Worm (Caenorhabditis elegans) whole organism, mixed stage, embryonic: ENCODE measurements around the gene fbxb-78.

ENCODE experiments used
- M03D4.4 ChIP-seq: sonication (generic microtip); optimal IDR thresholded peaks from 2 replicates; lab custom pipeline; 2017; ENCODE audit warnings: mild to moderate bottlenecking, missing genetic modification characterization, missing compliant biosample characterization
- bed-3 ChIP-seq: fragments of 200-800 bp; sonication (Bioruptor generic); optimal IDR thresholded peaks from 3 replicates; lab custom pipeline; 2018; ENCODE audit warnings: mild to moderate bottlenecking, missing genetic modification characterization, moderate library complexity, missing compliant biosample characterization
- blmp-1 ChIP-seq: fragments of 150-350 bp; optimal IDR thresholded peaks from 2 replicates; lab custom pipeline; 2014; ENCODE audit warnings: missing biosample characterization, missing genetic modification characterization
- ceh-39 ChIP-seq: fragments of 150-350 bp; optimal IDR thresholded peaks from 2 replicates; lab custom pipeline; 2014; ENCODE audit warnings: missing biosample characterization, missing genetic modification characterization
- ceh-43 ChIP-seq: fragments of 200-800 bp; sonication (Bioruptor generic); optimal IDR thresholded peaks from 2 replicates; lab custom pipeline; 2018; ENCODE audit warnings: mild to moderate bottlenecking, missing genetic modification characterization, moderate library complexity, missing compliant biosample characterization
- ceh-83 ChIP-seq: fragments of 200-800 bp; sonication (Bioruptor generic); optimal IDR thresholded peaks from 2 replicates; lab custom pipeline; 2018; ENCODE audit warnings: mild to moderate bottlenecking, missing genetic modification characterization, missing compliant biosample characterization
- ces-1 ChIP-seq: fragments of 150-350 bp; optimal IDR thresholded peaks from 2 replicates; lab custom pipeline; 2014; ENCODE audit warnings: missing biosample characterization, missing genetic modification reagents, missing genetic modification characterization
- cnd-1 ChIP-seq: fragments of 200-800 bp; sonication (Bioruptor generic); optimal IDR thresholded peaks from 2 replicates; lab custom pipeline; 2018; ENCODE audit warnings: mild to moderate bottlenecking, missing genetic modification characterization, missing compliant biosample characterization
- drap-1 ChIP-seq: fragments of 200-800 bp; sonication (Bioruptor generic); optimal IDR thresholded peaks from 3 replicates; lab custom pipeline; 2018; ENCODE audit warnings: mild to moderate bottlenecking, missing genetic modification characterization, missing compliant biosample characterization
- elt-1 ChIP-seq: sonication (generic microtip); optimal IDR thresholded peaks from 2 replicates; lab custom pipeline; 2017; ENCODE audit warnings: missing genetic modification characterization, mild to moderate bottlenecking, missing compliant biosample characterization, antibody characterized with exemption, moderate library complexity, borderline replicate concordance; ENCODE audit not compliant: insufficient read depth
- elt-3 ChIP-seq: fragments of 150-350 bp; optimal IDR thresholded peaks from 2 replicates; lab custom pipeline; 2014; ENCODE audit warnings: missing biosample characterization, missing genetic modification characterization
- flh-1 ChIP-seq: fragments of 200-800 bp; sonication (Bioruptor generic); optimal IDR thresholded peaks from 2 replicates; lab custom pipeline; 2018; ENCODE audit warnings: mild to moderate bottlenecking, missing genetic modification characterization, moderate library complexity, missing compliant biosample characterization
- ham-2 ChIP-seq: fragments of 200-800 bp; sonication (Bioruptor generic); optimal IDR thresholded peaks from 2 replicates; lab custom pipeline; 2018; ENCODE audit warnings: mild to moderate bottlenecking, missing genetic modification characterization, missing compliant biosample characterization
- hlh-1 ChIP-seq: fragments of 150-350 bp; optimal IDR thresholded peaks from 2 replicates; lab custom pipeline; 2014; ENCODE audit warnings: missing biosample characterization, missing genetic modification reagents, missing genetic modification characterization
- lin-13 ChIP-seq: fragments of 150-350 bp; optimal IDR thresholded peaks from 2 replicates; lab custom pipeline; 2014; ENCODE audit warnings: missing biosample characterization, missing genetic modification characterization
- lin-32 ChIP-seq: fragments of 200-800 bp; sonication (Bioruptor generic); optimal IDR thresholded peaks from 2 replicates; lab custom pipeline; 2018; ENCODE audit warnings: mild to moderate bottlenecking, missing genetic modification characterization, missing compliant biosample characterization
- lsy-2 ChIP-seq: fragments of 150-350 bp; optimal IDR thresholded peaks from 2 replicates; lab custom pipeline; 2014; ENCODE audit warnings: missing biosample characterization, missing genetic modification characterization
- mab-5 ChIP-seq: fragments of 150-350 bp; optimal IDR thresholded peaks from 2 replicates; lab custom pipeline; 2014; ENCODE audit warnings: missing biosample characterization, missing genetic modification characterization
- mep-1 ChIP-seq: fragments of 150-350 bp; optimal IDR thresholded peaks from 2 replicates; lab custom pipeline; 2017; ENCODE audit warnings: missing biosample characterization, missing genetic modification reagents, missing genetic modification characterization, inconsistent platforms
- mls-2 ChIP-seq: sonication (generic microtip); optimal IDR thresholded peaks from 2 replicates; lab custom pipeline; 2016; ENCODE audit warnings: mild to moderate bottlenecking, missing genetic modification characterization, moderate library complexity, missing compliant biosample characterization
- nhr-12 ChIP-seq: fragments of 150-350 bp; optimal IDR thresholded peaks from 2 replicates; lab custom pipeline; 2014; ENCODE audit warnings: missing biosample characterization, missing genetic modification characterization
- nhr-2 ChIP-seq: fragments of 150-350 bp; optimal IDR thresholded peaks from 2 replicates; lab custom pipeline; 2014; ENCODE audit warnings: missing biosample characterization, missing genetic modification characterization
- nhr-237 ChIP-seq: fragments of 150-350 bp; optimal IDR thresholded peaks from 2 replicates; lab custom pipeline; 2014; ENCODE audit warnings: missing biosample characterization, missing genetic modification characterization
- nhr-28 ChIP-seq: fragments of 150-350 bp; optimal IDR thresholded peaks from 2 replicates; lab custom pipeline; 2014; ENCODE audit warnings: missing biosample characterization, missing genetic modification characterization
- nhr-76 ChIP-seq: sonication (generic microtip); optimal IDR thresholded peaks from 2 replicates; lab custom pipeline; 2017; ENCODE audit warnings: missing biosample characterization, missing genetic modification characterization
- pha-4 ChIP-seq: fragments of 150-350 bp; optimal IDR thresholded peaks from 2 replicates; lab custom pipeline; 2018; ENCODE audit warnings: missing biosample characterization, missing genetic modification reagents, missing genetic modification characterization
- sem-2 ChIP-seq: fragments of 200-800 bp; sonication (Bioruptor generic); optimal IDR thresholded peaks from 2 replicates; lab custom pipeline; 2018; ENCODE audit warnings: mild to moderate bottlenecking, missing genetic modification characterization, missing compliant biosample characterization
- snpc-4 ChIP-seq: fragments of 150-350 bp; optimal IDR thresholded peaks from 2 replicates; lab custom pipeline; 2014; ENCODE audit warnings: missing biosample characterization, missing genetic modification characterization
- sptf-1 ChIP-seq: sonication (generic microtip); optimal IDR thresholded peaks from 2 replicates; lab custom pipeline; 2017; ENCODE audit warnings: mild to moderate bottlenecking, missing genetic modification characterization, moderate library complexity, missing compliant biosample characterization
- tbx-8 ChIP-seq: fragments of 200-800 bp; sonication (Bioruptor generic); optimal IDR thresholded peaks from 2 replicates; lab custom pipeline; 2018; ENCODE audit warnings: mild to moderate bottlenecking, missing genetic modification characterization, moderate library complexity, missing compliant biosample characterization
- unc-120 ChIP-seq: sonication (generic microtip); optimal IDR thresholded peaks from 2 replicates; lab custom pipeline; 2017; ENCODE audit warnings: missing genetic modification characterization, missing compliant biosample characterization; ENCODE audit not compliant: poor library complexity, severe bottlenecking
- unc-39 ChIP-seq: fragments of 150-350 bp; optimal IDR thresholded peaks from 2 replicates; lab custom pipeline; 2014; ENCODE audit warnings: missing biosample characterization, missing genetic modification characterization
- unc-62 ChIP-seq: fragments of 150-350 bp; optimal IDR thresholded peaks from 2 replicates; lab custom pipeline; 2014; ENCODE audit warnings: missing biosample characterization, missing genetic modification reagents, missing genetic modification characterization
- zip-8 ChIP-seq: fragments of 150-350 bp; optimal IDR thresholded peaks from 2 replicates; lab custom pipeline; 2014; ENCODE audit warnings: missing biosample characterization, missing genetic modification characterization
- ztf-11 ChIP-seq: fragments of 150-350 bp; optimal IDR thresholded peaks from 2 replicates; lab custom pipeline; 2014; ENCODE audit warnings: missing biosample characterization, missing genetic modification characterization

fbxb-78 gene

DNA sequence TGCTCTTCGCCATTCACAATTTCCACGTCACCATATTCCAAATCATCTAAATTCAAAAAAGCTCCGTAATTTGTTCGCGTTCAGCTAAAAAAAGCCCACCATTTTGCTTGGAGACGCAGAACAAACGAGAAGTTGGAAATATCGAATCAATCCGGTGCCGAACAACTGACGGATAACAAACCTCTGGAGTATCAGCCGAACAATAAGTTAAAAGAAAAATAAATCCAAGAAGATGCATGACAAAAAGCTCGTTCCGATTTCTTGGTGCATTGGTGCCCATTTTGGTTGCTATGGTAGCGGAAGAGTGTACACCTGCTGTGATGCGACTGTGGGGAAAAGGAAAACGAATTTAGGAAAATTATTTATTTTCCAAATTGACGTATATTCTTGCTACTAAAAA lies 10.2 kb downstream of the fbxb-78 start, which contains the start of gene tctn-1:
tctn-1 (minus strand) TSS at position 280 of the 400 bp plus-strand sequence.
- TF ChIP-seq hlh-1 (tag; lab: Kevin White, UChicago) (peak; percentile 30), ham-2 (GFP tag; lab: Kevin White, UChicago) (no peak)

DNA sequence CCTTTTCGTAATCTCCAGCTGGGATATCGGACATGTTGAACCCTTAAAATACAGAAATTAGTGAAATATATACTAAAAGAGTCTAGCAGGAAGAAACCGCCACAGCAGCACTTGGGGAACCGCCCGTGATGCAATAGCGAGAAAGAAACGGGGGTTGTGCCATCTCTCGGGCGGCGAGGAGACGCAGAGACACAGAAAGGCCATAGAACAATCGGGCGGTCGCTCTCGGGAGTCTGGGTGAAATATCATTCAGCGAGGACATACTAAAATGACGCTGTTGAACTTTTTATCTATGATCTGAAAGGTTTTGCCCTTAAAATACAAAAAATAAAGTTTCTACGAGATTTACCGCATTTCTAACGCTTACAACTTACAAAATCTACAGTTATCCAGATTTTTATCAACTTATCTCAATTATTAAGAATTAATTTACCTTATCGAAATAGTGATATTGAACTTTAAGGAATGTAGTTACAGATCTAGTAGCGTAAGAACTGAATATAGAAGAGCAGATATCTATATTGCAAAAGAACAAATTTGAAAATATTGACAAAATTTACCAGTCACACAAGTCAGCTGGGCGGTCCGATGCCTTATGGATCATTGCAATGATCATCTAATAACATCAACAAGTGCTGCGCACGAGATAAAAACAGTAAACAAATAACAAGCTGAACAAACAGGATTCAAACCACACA lies 11.2 kb downstream of the fbxb-78 start, which contains the start of gene cyc-2.1:
cyc-2.1 (minus strand) TSS at position 605 of the 698 bp plus-strand sequence.
- no peak for TF ChIP-seq nhr-76 (tag; lab: Kevin White, UChicago)
- TF ChIP-seq ces-1 (GFP tag; lab: Kevin White, UChicago), result peak; percentile 22
- no peak for TF ChIP-seq ceh-43 (GFP tag; lab: Kevin White, UChicago)
- TF ChIP-seq flh-1, result peak; percentile 4
- TF ChIP-seq nhr-2 (tag; lab: Kevin White, UChicago), result no peak
- no peak for TF ChIP-seq snpc-4 (tag; lab: Kevin White, UChicago)
- peak; percentile 31 for TF ChIP-seq M03D4.4 (tag; lab: Kevin White, UChicago)
- TF ChIP-seq zip-8, result peak; percentile 30
- peak; percentile 6 for TF ChIP-seq nhr-237 (tag; lab: Kevin White, UChicago)
- TF ChIP-seq pha-4 (tag; lab: Kevin White, UChicago), result peak; percentile 22
- TF ChIP-seq blmp-1 (tag; lab: Kevin White, UChicago), result no peak
- no peak for TF ChIP-seq lin-13
- no peak for TF ChIP-seq lin-32 (GFP tag; lab: Kevin White, UChicago)
- TF ChIP-seq elt-3 (tag; lab: Kevin White, UChicago), result no peak
- TF ChIP-seq mls-2 (tag; lab: Kevin White, UChicago), result no peak
- no peak for TF ChIP-seq elt-1 (tag; lab: Kevin White, UChicago)
- TF ChIP-seq cnd-1 (tag; lab: Kevin White, UChicago), result no peak
- peak; percentile 58 for TF ChIP-seq sptf-1 (tag; lab: Kevin White, UChicago)
- peak; percentile 55 for TF ChIP-seq mep-1
- no peak for TF ChIP-seq hlh-1 (tag; lab: Kevin White, UChicago)
- no peak for TF ChIP-seq ceh-83 (GFP tag; lab: Kevin White, UChicago)
- no peak for TF ChIP-seq unc-39 (tag; lab: Kevin White, UChicago)
- TF ChIP-seq nhr-28 (tag; lab: Kevin White, UChicago), result no peak
- no peak for TF ChIP-seq nhr-12 (tag; lab: Kevin White, UChicago)
- TF ChIP-seq lsy-2 (tag; lab: Kevin White, UChicago), result peak; percentile 76
- TF ChIP-seq drap-1 (GFP tag; lab: Kevin White, UChicago), result peak; percentile 33

DNA sequence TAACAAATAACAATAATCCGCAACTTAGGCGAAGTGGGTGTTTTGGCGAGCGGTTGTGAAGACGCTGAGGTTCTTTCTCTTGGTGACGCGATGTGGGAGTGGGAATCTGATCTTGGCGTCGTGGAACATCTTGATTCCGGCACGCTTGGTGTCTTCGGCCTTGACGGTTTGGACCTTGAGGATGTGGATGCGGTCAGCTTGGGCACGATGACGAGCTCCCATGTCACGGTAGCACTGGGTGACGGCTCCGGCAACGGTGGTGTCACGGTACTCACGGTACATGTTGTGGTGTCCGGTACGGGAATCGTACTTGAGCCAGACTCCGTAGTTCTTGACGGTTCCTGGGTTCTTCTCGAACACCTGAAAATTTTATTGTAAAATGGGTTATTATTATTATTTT lies 11.8 kb downstream of the fbxb-78 start:
- TF ChIP-seq snpc-4 (tag; lab: Kevin White, UChicago) (no peak), unc-120 (no peak), unc-62 (GFP tag; lab: Kevin White, UChicago) (no peak), lin-32 (GFP tag; lab: Kevin White, UChicago) (no peak), ztf-11 (tag; lab: Kevin White, UChicago) (no peak), sptf-1 (tag; lab: Kevin White, UChicago) (no peak), cnd-1 (tag; lab: Kevin White, UChicago) (no peak), flh-1 (no peak), hlh-1 (tag; lab: Kevin White, UChicago) (no peak), lin-13 (no peak), nhr-237 (tag; lab: Kevin White, UChicago) (no peak), mls-2 (tag; lab: Kevin White, UChicago) (no peak), blmp-1 (tag; lab: Kevin White, UChicago) (no peak), tbx-8 (no peak)

DNA sequence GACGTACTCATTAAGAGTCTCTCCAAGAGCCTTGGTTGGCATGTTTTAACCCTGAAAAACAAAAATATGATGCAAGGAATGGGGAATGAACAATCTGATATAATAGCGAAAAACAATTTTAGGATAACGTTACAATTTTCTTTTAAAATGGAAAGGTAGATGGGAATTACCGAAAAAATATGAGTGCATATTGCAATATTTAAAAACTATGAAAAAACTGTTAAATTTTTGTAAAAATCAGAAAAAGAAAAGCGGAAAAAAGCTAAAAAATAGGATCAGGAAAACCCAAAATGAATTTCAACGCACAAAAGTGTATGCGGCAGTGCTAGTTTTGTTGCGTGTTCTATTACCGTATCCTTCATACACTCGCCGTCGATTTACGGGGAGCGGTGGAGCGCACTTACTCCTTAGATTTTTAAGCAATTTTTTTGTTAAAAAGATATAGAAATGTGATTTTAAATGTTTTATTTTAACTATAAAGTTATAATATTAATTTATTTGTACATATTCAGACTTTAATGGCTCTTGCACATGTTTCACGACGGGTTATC lies 12.4 kb downstream of the fbxb-78 start, which contains the start of the genes rpl-20 and Y17G9B.5:
rpl-20 (minus strand) TSS at position 51 of the 551 bp plus-strand sequence.
Y17G9B.5 (plus strand) TSS at position 513 of the 551 bp plus-strand sequence.
- TF ChIP-seq flh-1 (no peak), M03D4.4 (tag; lab: Kevin White, UChicago) (peak; percentile 94), lin-13 (peak; percentile 100), ztf-11 (tag; lab: Kevin White, UChicago) (peak; percentile 84), zip-8 (no peak), unc-120 (peak; percentile 86), drap-1 (GFP tag; lab: Kevin White, UChicago) (peak; percentile 93), mls-2 (tag; lab: Kevin White, UChicago) (peak; percentile 91), unc-62 (GFP tag; lab: Kevin White, UChicago) (peak; percentile 87), bed-3 (GFP tag; lab: Kevin White, UChicago) (peak; percentile 66), hlh-1 (tag; lab: Kevin White, UChicago) (peak; percentile 73), elt-1 (tag; lab: Kevin White, UChicago) (peak; percentile 67), nhr-12 (tag; lab: Kevin White, UChicago) (no peak), sptf-1 (tag; lab: Kevin White, UChicago) (peak; percentile 97), tbx-8 (peak; percentile 89), cnd-1 (tag; lab: Kevin White, UChicago) (peak; percentile 95), unc-39 (tag; lab: Kevin White, UChicago) (no peak), pha-4 (tag; lab: Kevin White, UChicago) (peak; percentile 100), blmp-1 (tag; lab: Kevin White, UChicago) (peak; percentile 33), mab-5 (tag; lab: Kevin White, UChicago) (peak; percentile 89), lin-32 (GFP tag; lab: Kevin White, UChicago) (peak; percentile 78), ceh-43 (GFP tag; lab: Kevin White, UChicago) (peak; percentile 88), nhr-28 (tag; lab: Kevin White, UChicago) (peak; percentile 86), ceh-83 (GFP tag; lab: Kevin White, UChicago) (peak; percentile 87), ces-1 (GFP tag; lab: Kevin White, UChicago) (peak; percentile 96), sem-2 (GFP tag; lab: Kevin White, UChicago) (peak; percentile 54), snpc-4 (tag; lab: Kevin White, UChicago) (no peak), mep-1 (peak; percentile 100), nhr-76 (tag; lab: Kevin White, UChicago) (peak; percentile 13), nhr-237 (tag; lab: Kevin White, UChicago) (peak; percentile 99), elt-3 (tag; lab: Kevin White, UChicago) (peak; percentile 88), nhr-2 (tag; lab: Kevin White, UChicago) (peak; percentile 61), lsy-2 (tag; lab: Kevin White, UChicago) (peak; percentile 100), ceh-39 (peak; percentile 100)
